Fruit fly (Drosophila melanogaster) whole organism, prepupa: ENCODE data around the gene CG13699.
A peak's percentile ranks its signal among the peaks of the same experiment; 100 is the strongest.

Experiments used
- Blimp-1 ChIP-seq: fragments of 200-800 bp; sonication (Bioruptor generic); optimal IDR thresholded peaks from 3 replicates; lab custom pipeline; 2017; ENCODE audit warnings: missing biosample characterization, missing genetic modification characterization, mild to moderate bottlenecking, moderate library complexity, missing genetic modification reagents
- CG10631 ChIP-seq: fragments of 200-800 bp; sonication (Bioruptor generic); optimal IDR thresholded peaks from 2 replicates; lab custom pipeline; 2016; ENCODE audit warnings: missing biosample characterization, missing genetic modification characterization
- CG10669 ChIP-seq: fragments of 200-800 bp; sonication (Bioruptor generic); optimal IDR thresholded peaks from 3 replicates; lab custom pipeline; 2018; ENCODE audit warnings: missing biosample characterization, mild to moderate bottlenecking, missing genetic modification characterization, moderate library complexity
- CG11294 ChIP-seq: fragments of 200-800 bp; sonication (Bioruptor generic); IDR thresholded peaks from 2 replicates; pipeline ENCODE4 v1.3.6; 2022; ENCODE audit warnings: missing biosample characterization, missing genetic modification characterization
- CG15336 ChIP-seq: fragments of 200-800 bp; sonication (Bioruptor generic); IDR thresholded peaks from 2 replicates; pipeline ENCODE4 v1.3.6; 2022; ENCODE audit warnings: missing biosample characterization, missing genetic modification characterization
- CG1621 ChIP-seq: fragments of 200-800 bp; sonication (Bioruptor generic); optimal IDR thresholded peaks from 3 replicates; lab custom pipeline; 2018; ENCODE audit warnings: missing biosample characterization, mild to moderate bottlenecking, missing genetic modification characterization
- CG3032 ChIP-seq: fragments of 200-800 bp; optimal IDR thresholded peaks from 2 replicates; lab custom pipeline; 2019; ENCODE audit warnings: missing biosample characterization, mild to moderate bottlenecking, missing genetic modification characterization, moderate library complexity
- CG31627 ChIP-seq: fragments of 200-800 bp; sonication (Bioruptor generic); optimal IDR thresholded peaks from 3 replicates; lab custom pipeline; 2016; ENCODE audit warnings: missing biosample characterization, missing genetic modification characterization
- CG3919 ChIP-seq: fragments of 200-800 bp; sonication (Bioruptor generic); optimal IDR thresholded peaks from 3 replicates; lab custom pipeline; 2016; ENCODE audit warnings: missing biosample characterization, missing genetic modification characterization
- CG4318 ChIP-seq: fragments of 200-800 bp; sonication (Bioruptor generic); optimal IDR thresholded peaks from 3 replicates; lab custom pipeline; 2017; ENCODE audit warnings: missing biosample characterization, mild to moderate bottlenecking, missing genetic modification characterization
- CG6163 ChIP-seq: fragments of 200-800 bp; sonication (Bioruptor generic); IDR thresholded peaks from 3 replicates; pipeline ENCODE4 v1.3.6; 2022; ENCODE audit warnings: missing biosample characterization, missing genetic modification characterization
- CG6792 ChIP-seq: fragments of 200-800 bp; sonication (Bioruptor generic); optimal IDR thresholded peaks from 3 replicates; lab custom pipeline; 2016; ENCODE audit warnings: missing biosample characterization, missing genetic modification characterization
- CG6808 ChIP-seq: fragments of 200-800 bp; sonication (Bioruptor generic); optimal IDR thresholded peaks from 3 replicates; lab custom pipeline; 2017; ENCODE audit warnings: missing biosample characterization, missing genetic modification characterization, mild to moderate bottlenecking, moderate library complexity, missing genetic modification reagents
- CG6854 ChIP-seq: fragments of 200-800 bp; sonication (Bioruptor generic); optimal IDR thresholded peaks from 2 replicates; lab custom pipeline; 2017; ENCODE audit warnings: missing biosample characterization, mild to moderate bottlenecking, missing genetic modification characterization
- CG7368 ChIP-seq: fragments of 200-800 bp; sonication (Bioruptor generic); optimal IDR thresholded peaks from 3 replicates; lab custom pipeline; 2016; ENCODE audit warnings: missing biosample characterization, missing genetic modification characterization
- CG8119 ChIP-seq: fragments of 200-800 bp; sonication (Bioruptor generic); IDR thresholded peaks from 3 replicates; pipeline ENCODE4 v1.3.6; 2022; ENCODE audit warnings: missing biosample characterization, missing genetic modification characterization
- Eip78C ChIP-seq: fragments of 200-800 bp; sonication (Bioruptor generic); peaks from one replicate; lab custom pipeline; 2016; ENCODE audit warnings: missing biosample characterization, missing genetic modification characterization
- Ets96B ChIP-seq: fragments of 200-800 bp; optimal IDR thresholded peaks from 2 replicates; lab custom pipeline; 2019; ENCODE audit warnings: missing biosample characterization, mild to moderate bottlenecking, missing genetic modification characterization, moderate library complexity
- Gug ChIP-seq: fragments of 200-800 bp; sonication (Bioruptor generic); IDR thresholded peaks from 2 replicates; pipeline ENCODE4 v1.3.6; 2022; ENCODE audit warnings: missing biosample characterization, missing genetic modification characterization
- Hr38 ChIP-seq: sonication (Bioruptor generic); optimal IDR thresholded peaks from 2 replicates; lab custom pipeline; 2016; ENCODE audit warnings: missing biosample characterization, missing genetic modification characterization
- Smox ChIP-seq: fragments of 200-800 bp; sonication (Bioruptor generic); optimal IDR thresholded peaks from 3 replicates; lab custom pipeline; 2016; ENCODE audit warnings: missing biosample characterization, missing genetic modification characterization
- Sox102F ChIP-seq: fragments of 200-800 bp; sonication (Bioruptor generic); optimal IDR thresholded peaks from 2 replicates; lab custom pipeline; 2016; ENCODE audit warnings: missing biosample characterization, mild to moderate bottlenecking, missing genetic modification characterization
- Sox14 ChIP-seq: fragments of 200-800 bp; sonication (Bioruptor generic); optimal IDR thresholded peaks from 3 replicates; lab custom pipeline; 2016; ENCODE audit warnings: missing biosample characterization, missing genetic modification characterization
- Sox15 ChIP-seq: fragments of 200-800 bp; sonication (Bioruptor generic); optimal IDR thresholded peaks from 3 replicates; lab custom pipeline; 2016; ENCODE audit warnings: missing biosample characterization, missing genetic modification characterization
- cyc ChIP-seq: fragments of 200-800 bp; sonication (Bioruptor generic); optimal IDR thresholded peaks from 3 replicates; lab custom pipeline; 2016; ENCODE audit warnings: missing biosample characterization, missing genetic modification characterization
- dsx ChIP-seq: fragments of 200-800 bp; optimal IDR thresholded peaks from 3 replicates; lab custom pipeline; 2019; ENCODE audit warnings: missing biosample characterization, mild to moderate bottlenecking, missing genetic modification characterization, moderate library complexity; ENCODE audit not compliant: poor library complexity, severe bottlenecking
- lz ChIP-seq: fragments of 200-800 bp; sonication (Bioruptor generic); optimal IDR thresholded peaks from 3 replicates; lab custom pipeline; 2016; ENCODE audit warnings: missing biosample characterization, missing genetic modification characterization
- pdm3 ChIP-seq: fragments of 200-800 bp; sonication (Bioruptor generic); optimal IDR thresholded peaks from 3 replicates; lab custom pipeline; 2016; ENCODE audit warnings: missing biosample characterization, missing genetic modification characterization
- salr ChIP-seq, 2 experiments: fragments of 200-800 bp; sonication (Bioruptor generic); optimal IDR thresholded peaks; 3 replicates each; lab custom pipeline; 2016 to 2018; ENCODE audit warnings: missing biosample characterization in 2 of 2, missing genetic modification characterization in 2 of 2, mild to moderate bottlenecking in 1 of 2
- spab ChIP-seq: fragments of 200-800 bp; sonication (Bioruptor generic); optimal IDR thresholded peaks from 2 replicates; lab custom pipeline; 2017; ENCODE audit warnings: missing biosample characterization, mild to moderate bottlenecking, missing genetic modification characterization, missing genetic modification reagents
- ss ChIP-seq, 2 experiments: fragments of 200-800 bp; sonication (Bioruptor generic); optimal IDR thresholded peaks; 2 replicates in 1 of 2; 3 replicates in 1 of 2; lab custom pipeline; 2017 to 2018; ENCODE audit warnings: mild to moderate bottlenecking in 2 of 2, missing biosample characterization in 2 of 2, missing genetic modification characterization in 2 of 2, moderate library complexity in 1 of 2
- svp ChIP-seq: fragments of 200-800 bp; sonication (Bioruptor generic); peaks from one replicate; lab custom pipeline; 2016; ENCODE audit warnings: missing biosample characterization, missing genetic modification characterization

CG13699 gene

DNA sequence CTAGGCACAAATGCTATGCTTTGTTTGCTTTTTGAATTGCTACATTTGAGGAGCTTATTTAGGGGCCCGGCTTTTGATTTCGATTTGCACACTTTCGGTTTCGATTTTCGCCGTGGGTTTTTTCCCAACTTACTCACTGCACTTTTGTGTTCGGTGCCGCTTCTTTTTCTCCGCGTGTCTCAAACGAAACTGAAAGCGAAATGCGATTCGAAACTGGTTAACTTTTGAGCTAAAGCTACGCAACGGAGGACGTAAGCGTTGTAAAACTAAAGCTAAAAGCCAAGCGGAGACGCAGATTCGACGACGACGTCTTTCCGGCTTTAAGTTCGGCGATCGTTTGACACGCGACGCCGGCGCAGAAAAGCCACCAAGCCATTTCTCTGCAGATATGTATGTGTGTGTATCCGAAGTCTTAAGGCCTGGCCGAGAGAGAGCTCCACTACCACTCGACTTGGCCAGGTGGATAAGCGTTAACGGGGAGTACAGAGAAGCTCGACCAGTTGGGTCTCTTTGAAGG lies at the start of gene CG13699:
Gene CG13699 (minus strand): TSS at position 349 of the 517 bp plus-strand sequence.
- no peak for TF ChIP-seq lz
- TF ChIP-seq CG6854 (GFP tag; lab: Kevin White, UChicago) = peak; percentile 88
- peak; percentile 40 for TF ChIP-seq Sox102F (GFP tag; lab: Kevin White, UChicago)
- TF ChIP-seq Sox14 (GFP tag; lab: Kevin White, UChicago) = no peak
- peak; percentile 41 for TF ChIP-seq Eip78C (GFP tag; lab: Kevin White, UChicago)
- 0 out of 3 replicates have a peak, but pooled peaks have one; percentile 16 for TF ChIP-seq CG8119 (GFP tag; lab: Robert Waterston, UW)
- no peak for TF ChIP-seq Gug (GFP tag; lab: Robert Waterston, UW)
- TF ChIP-seq Blimp-1 (GFP tag; lab: Kevin White, UChicago) = peak; percentile 97
- no peak for TF ChIP-seq pdm3 (GFP tag; lab: Kevin White, UChicago)
- TF ChIP-seq CG1621 = peak; percentile 25
- TF ChIP-seq CG15336 (GFP tag; lab: Robert Waterston, UW) = peak; percentile 48; the same call in 1 of the 2 replicates

DNA sequence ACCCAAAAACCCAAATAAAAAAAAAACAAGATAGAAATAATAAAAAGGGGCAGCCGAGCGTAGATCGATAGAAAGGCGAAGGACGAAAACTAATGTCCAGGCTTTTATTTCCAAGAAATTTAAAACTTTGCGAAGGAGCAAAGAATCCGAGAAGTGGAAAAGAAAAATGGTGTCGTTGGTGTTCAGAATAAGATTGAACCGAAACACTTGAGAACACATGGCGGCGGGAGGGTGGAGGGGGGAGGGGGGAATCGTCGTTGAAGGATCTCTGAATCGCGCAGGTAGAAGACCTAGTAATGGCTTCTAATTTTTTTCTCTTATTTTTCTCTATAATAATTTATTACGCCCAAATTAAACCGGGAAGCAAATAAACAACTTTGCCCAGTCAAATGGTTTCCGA lies 43.2 kb upstream of the CG13699 start:
- TF ChIP-seq CG6854 (GFP tag; lab: Kevin White, UChicago) (no peak), pdm3 (GFP tag; lab: Kevin White, UChicago) (no peak), CG15336 (GFP tag; lab: Robert Waterston, UW) (no peak)

DNA sequence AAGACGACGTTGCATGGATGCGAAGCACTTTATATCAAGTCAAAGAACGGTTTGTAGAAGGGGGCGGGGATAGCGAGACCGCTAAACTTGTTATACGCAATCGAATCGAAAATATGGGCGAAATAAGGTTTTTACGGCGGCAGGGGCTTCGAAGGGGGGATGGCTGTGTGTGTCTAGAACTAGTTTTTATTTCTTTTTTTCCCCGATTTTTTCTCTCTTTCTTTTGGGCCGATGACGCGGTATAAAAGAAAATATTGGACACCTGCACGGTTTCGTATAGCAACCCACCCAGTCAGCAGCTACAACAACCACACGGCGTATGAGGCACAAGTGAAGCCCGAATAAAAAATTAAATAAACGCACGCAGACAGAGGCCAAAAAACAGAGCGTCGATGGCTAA lies 42.0 kb upstream of the CG13699 start:
- peak; percentile 22; the same call in 1 of the 3 replicates for TF ChIP-seq CG6163 (GFP tag; lab: Robert Waterston, UW)
- peak; percentile 16 to 42 for TF ChIP-seq ss (GFP tag; optimal IDR thresholded peaks at IDR 0.05; lab: Kevin White, UChicago)
- TF ChIP-seq dsx (GFP tag; lab: Kevin White, UChicago) = no peak

DNA sequence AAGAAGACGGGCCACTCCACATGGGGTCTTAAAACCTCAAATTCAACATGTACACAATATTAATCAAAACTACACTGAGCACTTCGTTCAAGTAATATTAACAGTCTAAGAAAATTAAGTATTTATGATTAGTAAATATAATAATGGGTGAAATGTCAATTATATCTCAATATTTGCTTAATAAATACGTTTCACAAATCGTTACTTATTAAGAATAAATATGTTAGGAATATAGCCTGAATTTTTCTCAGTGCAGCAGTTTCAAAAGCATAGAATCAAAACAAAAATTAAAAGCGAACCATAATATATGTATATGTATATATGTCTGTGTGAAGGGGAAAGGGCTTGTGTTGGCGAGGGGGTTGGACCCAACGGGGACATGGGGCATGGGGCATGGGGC lies 41.6 kb upstream of the CG13699 start:
- peak; percentile 14 for TF ChIP-seq CG3919 (GFP tag; lab: Kevin White, UChicago)
- peak; percentile 10 for TF ChIP-seq CG6808 (GFP tag; lab: Kevin White, UChicago)
- no peak for TF ChIP-seq CG8119 (GFP tag; lab: Robert Waterston, UW)
- TF ChIP-seq Sox102F (GFP tag; lab: Kevin White, UChicago) = no peak
- TF ChIP-seq Eip78C (GFP tag; lab: Kevin White, UChicago) = peak; percentile 54
- no peak for TF ChIP-seq Hr38
- peak in 1 of 2 experiments; percentile 2 for TF ChIP-seq salr (GFP tag; optimal IDR thresholded peaks at IDR 0.05; lab: Kevin White, UChicago)
- TF ChIP-seq CG6792 (GFP tag; lab: Kevin White, UChicago) = no peak
- no peak for TF ChIP-seq Blimp-1 (GFP tag; lab: Kevin White, UChicago)
- TF ChIP-seq dsx (GFP tag; lab: Kevin White, UChicago) = peak; percentile 62
- peak; percentile 60 for TF ChIP-seq svp (GFP tag; lab: Kevin White, UChicago)
- TF ChIP-seq ss (GFP tag; optimal IDR thresholded peaks at IDR 0.05; lab: Kevin White, UChicago) = peak in 1 of 2 experiments; percentile 20
- no peak for TF ChIP-seq CG4318 (GFP tag; lab: Kevin White, UChicago)
- TF ChIP-seq Sox15 (GFP tag; lab: Kevin White, UChicago) = no peak
- TF ChIP-seq CG3032 = peak; percentile 49
- peak; percentile 13 for TF ChIP-seq spab (GFP tag; lab: Kevin White, UChicago)
- no peak for TF ChIP-seq Smox (GFP tag; lab: Kevin White, UChicago)
- peak; percentile 46 for TF ChIP-seq CG10631 (GFP tag; lab: Kevin White, UChicago)
- TF ChIP-seq CG15336 (GFP tag; lab: Robert Waterston, UW) = 0 out of 2 replicates have a peak, but pooled peaks have one; percentile 14
- peak; percentile 71 for TF ChIP-seq Ets96B
- TF ChIP-seq CG10669 (GFP tag; lab: Kevin White, UChicago) = no peak
- no peak for TF ChIP-seq CG31627 (GFP tag; lab: Kevin White, UChicago)

DNA sequence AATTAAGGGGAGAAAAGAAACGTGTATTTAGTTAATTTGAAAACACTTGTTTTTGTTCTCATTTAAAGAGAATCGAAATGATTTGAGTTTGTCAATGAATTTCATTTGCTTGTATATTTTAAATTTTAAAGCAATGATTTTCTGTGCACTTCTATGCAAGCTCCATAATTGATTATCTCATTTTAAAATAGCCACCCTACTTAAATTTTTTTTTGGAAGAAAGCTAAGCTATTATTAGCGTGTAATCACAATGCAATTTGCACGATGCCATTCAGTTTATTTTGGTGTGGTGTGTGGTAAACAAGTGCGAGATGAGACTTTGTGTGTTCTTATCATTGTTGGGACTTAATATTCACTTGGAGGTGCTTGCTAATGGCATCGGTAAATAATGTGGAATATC lies 38.9 kb upstream of the CG13699 start, which contains the start of gene CG7320:
Gene CG7320 (plus strand): TSS at position 301 of the 400 bp plus-strand sequence.
- TF ChIP-seq cyc (no peak), CG11294 (GFP tag; lab: Robert Waterston, UW) (no peak), CG7368 (GFP tag; lab: Kevin White, UChicago) (no peak), dsx (GFP tag; lab: Kevin White, UChicago) (no peak)
- TF ChIP-seq, all 60 proteins: peak for 0
